Fruit fly (Drosophila melanogaster) whole organism, prepupa: ENCODE data around the gene CG13731.

Source experiments
- Blimp-1 ChIP-seq: fragments of 200-800 bp; sonication (Bioruptor generic); optimal IDR thresholded peaks from 3 replicates; lab custom pipeline; 2017; ENCODE audit warnings: missing biosample characterization, missing genetic modification characterization, mild to moderate bottlenecking, moderate library complexity, missing genetic modification reagents
- CG10631 ChIP-seq: fragments of 200-800 bp; sonication (Bioruptor generic); optimal IDR thresholded peaks from 2 replicates; lab custom pipeline; 2016; ENCODE audit warnings: missing biosample characterization, missing genetic modification characterization
- CG11762 ChIP-seq: fragments of 200-800 bp; sonication (Bioruptor generic); optimal IDR thresholded peaks from 3 replicates; lab custom pipeline; 2016; ENCODE audit warnings: missing biosample characterization, missing genetic modification characterization; ENCODE audit not compliant: insufficient read depth
- CG15336 ChIP-seq: fragments of 200-800 bp; sonication (Bioruptor generic); IDR thresholded peaks from 2 replicates; pipeline ENCODE4 v1.3.6; 2022; ENCODE audit warnings: missing biosample characterization, missing genetic modification characterization
- CG16779 ChIP-seq: fragments of 200-800 bp; sonication (Bioruptor generic); optimal IDR thresholded peaks from 3 replicates; lab custom pipeline; 2017; ENCODE audit warnings: missing biosample characterization, mild to moderate bottlenecking, missing genetic modification characterization
- CG3032 ChIP-seq: fragments of 200-800 bp; optimal IDR thresholded peaks from 2 replicates; lab custom pipeline; 2019; ENCODE audit warnings: missing biosample characterization, mild to moderate bottlenecking, missing genetic modification characterization, moderate library complexity
- CG31627 ChIP-seq: fragments of 200-800 bp; sonication (Bioruptor generic); optimal IDR thresholded peaks from 3 replicates; lab custom pipeline; 2016; ENCODE audit warnings: missing biosample characterization, missing genetic modification characterization
- CG34406 ChIP-seq: fragments of 200-800 bp; sonication (Bioruptor generic); optimal IDR thresholded peaks from 3 replicates; lab custom pipeline; 2016; ENCODE audit warnings: missing biosample characterization, missing genetic modification characterization
- CG3919 ChIP-seq: fragments of 200-800 bp; sonication (Bioruptor generic); optimal IDR thresholded peaks from 3 replicates; lab custom pipeline; 2016; ENCODE audit warnings: missing biosample characterization, missing genetic modification characterization
- CG4318 ChIP-seq: fragments of 200-800 bp; sonication (Bioruptor generic); optimal IDR thresholded peaks from 3 replicates; lab custom pipeline; 2017; ENCODE audit warnings: missing biosample characterization, mild to moderate bottlenecking, missing genetic modification characterization
- CG6163 ChIP-seq: fragments of 200-800 bp; sonication (Bioruptor generic); IDR thresholded peaks from 3 replicates; pipeline ENCODE4 v1.3.6; 2022; ENCODE audit warnings: missing biosample characterization, missing genetic modification characterization
- CG6276 ChIP-seq: fragments of 200-800 bp; sonication (Bioruptor generic); optimal IDR thresholded peaks from 2 replicates; lab custom pipeline; 2017; ENCODE audit warnings: missing biosample characterization, mild to moderate bottlenecking, missing genetic modification characterization
- CG6792 ChIP-seq: fragments of 200-800 bp; sonication (Bioruptor generic); optimal IDR thresholded peaks from 3 replicates; lab custom pipeline; 2016; ENCODE audit warnings: missing biosample characterization, missing genetic modification characterization
- CG6808 ChIP-seq: fragments of 200-800 bp; sonication (Bioruptor generic); optimal IDR thresholded peaks from 3 replicates; lab custom pipeline; 2017; ENCODE audit warnings: missing biosample characterization, missing genetic modification characterization, mild to moderate bottlenecking, moderate library complexity, missing genetic modification reagents
- CG6854 ChIP-seq: fragments of 200-800 bp; sonication (Bioruptor generic); optimal IDR thresholded peaks from 2 replicates; lab custom pipeline; 2017; ENCODE audit warnings: missing biosample characterization, mild to moderate bottlenecking, missing genetic modification characterization
- CG8119 ChIP-seq: fragments of 200-800 bp; sonication (Bioruptor generic); IDR thresholded peaks from 3 replicates; pipeline ENCODE4 v1.3.6; 2022; ENCODE audit warnings: missing biosample characterization, missing genetic modification characterization
- CG8319 ChIP-seq: fragments of 200-800 bp; sonication (Bioruptor generic); optimal IDR thresholded peaks from 3 replicates; lab custom pipeline; 2016; ENCODE audit warnings: missing biosample characterization, missing genetic modification characterization
- CG9139 ChIP-seq: fragments of 200-800 bp; sonication (Bioruptor generic); optimal IDR thresholded peaks from 3 replicates; lab custom pipeline; 2017; ENCODE audit warnings: missing biosample characterization, mild to moderate bottlenecking, missing genetic modification characterization
- Eip75B ChIP-seq: fragments of 200-800 bp; sonication (Bioruptor generic); optimal IDR thresholded peaks from 3 replicates; lab custom pipeline; 2016; ENCODE audit warnings: missing biosample characterization, missing genetic modification characterization
- Eip78C ChIP-seq: fragments of 200-800 bp; sonication (Bioruptor generic); peaks from one replicate; lab custom pipeline; 2016; ENCODE audit warnings: missing biosample characterization, missing genetic modification characterization
- Ets21C ChIP-seq: fragments of 200-800 bp; sonication (Bioruptor generic); optimal IDR thresholded peaks from 3 replicates; lab custom pipeline; 2016; ENCODE audit warnings: missing biosample characterization, missing genetic modification characterization
- Ets96B ChIP-seq: fragments of 200-800 bp; optimal IDR thresholded peaks from 2 replicates; lab custom pipeline; 2019; ENCODE audit warnings: missing biosample characterization, mild to moderate bottlenecking, missing genetic modification characterization, moderate library complexity
- Hr38 ChIP-seq: sonication (Bioruptor generic); optimal IDR thresholded peaks from 2 replicates; lab custom pipeline; 2016; ENCODE audit warnings: missing biosample characterization, missing genetic modification characterization
- Hr39 ChIP-seq: fragments of 200-800 bp; sonication (Bioruptor generic); optimal IDR thresholded peaks from 2 replicates; lab custom pipeline; 2016; ENCODE audit warnings: missing biosample characterization, missing genetic modification characterization
- Hr4 ChIP-seq: fragments of 200-800 bp; sonication (Bioruptor generic); optimal IDR thresholded peaks from 3 replicates; lab custom pipeline; 2016; ENCODE audit warnings: missing biosample characterization, missing genetic modification characterization
- Lpt ChIP-seq: fragments of 200-800 bp; sonication (Bioruptor generic); optimal IDR thresholded peaks from 3 replicates; lab custom pipeline; 2016; ENCODE audit warnings: missing biosample characterization, missing genetic modification characterization
- Met ChIP-seq: fragments of 200-800 bp; sonication (Bioruptor generic); optimal IDR thresholded peaks from 3 replicates; lab custom pipeline; 2016; ENCODE audit warnings: missing biosample characterization, missing genetic modification characterization
- OdsH ChIP-seq: fragments of 200-800 bp; sonication (Bioruptor generic); optimal IDR thresholded peaks from 3 replicates; lab custom pipeline; 2016; ENCODE audit warnings: missing biosample characterization, missing genetic modification characterization
- Smox ChIP-seq: fragments of 200-800 bp; sonication (Bioruptor generic); optimal IDR thresholded peaks from 3 replicates; lab custom pipeline; 2016; ENCODE audit warnings: missing biosample characterization, missing genetic modification characterization
- Sox102F ChIP-seq: fragments of 200-800 bp; sonication (Bioruptor generic); optimal IDR thresholded peaks from 2 replicates; lab custom pipeline; 2016; ENCODE audit warnings: missing biosample characterization, mild to moderate bottlenecking, missing genetic modification characterization
- Sox14 ChIP-seq: fragments of 200-800 bp; sonication (Bioruptor generic); optimal IDR thresholded peaks from 3 replicates; lab custom pipeline; 2016; ENCODE audit warnings: missing biosample characterization, missing genetic modification characterization
- Sox15 ChIP-seq: fragments of 200-800 bp; sonication (Bioruptor generic); optimal IDR thresholded peaks from 3 replicates; lab custom pipeline; 2016; ENCODE audit warnings: missing biosample characterization, missing genetic modification characterization
- achi ChIP-seq: fragments of 200-800 bp; sonication (Bioruptor generic); optimal IDR thresholded peaks from 3 replicates; lab custom pipeline; 2016; ENCODE audit warnings: missing biosample characterization, missing genetic modification characterization
- cyc ChIP-seq: fragments of 200-800 bp; sonication (Bioruptor generic); optimal IDR thresholded peaks from 3 replicates; lab custom pipeline; 2016; ENCODE audit warnings: missing biosample characterization, missing genetic modification characterization
- dsx ChIP-seq: fragments of 200-800 bp; optimal IDR thresholded peaks from 3 replicates; lab custom pipeline; 2019; ENCODE audit warnings: missing biosample characterization, mild to moderate bottlenecking, missing genetic modification characterization, moderate library complexity; ENCODE audit not compliant: poor library complexity, severe bottlenecking
- eg ChIP-seq: fragments of 200-800 bp; sonication (Bioruptor generic); IDR thresholded peaks from 3 replicates; pipeline ENCODE4 v1.3.6; 2022; ENCODE audit warnings: missing biosample characterization, missing genetic modification characterization
- esn ChIP-seq: fragments of 200-800 bp; sonication (Bioruptor generic); optimal IDR thresholded peaks from 2 replicates; lab custom pipeline; 2016; ENCODE audit warnings: missing biosample characterization, mild to moderate bottlenecking, missing genetic modification characterization, moderate library complexity
- fd59A ChIP-seq: fragments of 200-800 bp; sonication (Bioruptor generic); optimal IDR thresholded peaks from 2 replicates; lab custom pipeline; 2017; ENCODE audit warnings: missing biosample characterization, mild to moderate bottlenecking, missing genetic modification characterization, missing genetic modification reagents
- fd85E ChIP-seq: fragments of 200-800 bp; sonication (Bioruptor generic); optimal IDR thresholded peaks from 3 replicates; lab custom pipeline; 2016; ENCODE audit warnings: missing biosample characterization, missing genetic modification characterization
- fkh ChIP-seq: fragments of 200-800 bp; sonication (Bioruptor generic); optimal IDR thresholded peaks from 3 replicates; lab custom pipeline; 2017; ENCODE audit warnings: missing biosample characterization, mild to moderate bottlenecking, missing genetic modification characterization, moderate library complexity
- lz ChIP-seq: fragments of 200-800 bp; sonication (Bioruptor generic); optimal IDR thresholded peaks from 3 replicates; lab custom pipeline; 2016; ENCODE audit warnings: missing biosample characterization, missing genetic modification characterization
- net ChIP-seq: fragments of 200-800 bp; sonication (Bioruptor generic); optimal IDR thresholded peaks from 3 replicates; lab custom pipeline; 2016; ENCODE audit warnings: missing biosample characterization, missing genetic modification characterization
- pdm3 ChIP-seq: fragments of 200-800 bp; sonication (Bioruptor generic); optimal IDR thresholded peaks from 3 replicates; lab custom pipeline; 2016; ENCODE audit warnings: missing biosample characterization, missing genetic modification characterization
- spab ChIP-seq: fragments of 200-800 bp; sonication (Bioruptor generic); optimal IDR thresholded peaks from 2 replicates; lab custom pipeline; 2017; ENCODE audit warnings: missing biosample characterization, mild to moderate bottlenecking, missing genetic modification characterization, missing genetic modification reagents
- ss ChIP-seq, 2 experiments: fragments of 200-800 bp; sonication (Bioruptor generic); optimal IDR thresholded peaks; 2 replicates in 1 of 2; 3 replicates in 1 of 2; lab custom pipeline; 2017 to 2018; ENCODE audit warnings: mild to moderate bottlenecking in 2 of 2, missing biosample characterization in 2 of 2, missing genetic modification characterization in 2 of 2, moderate library complexity in 1 of 2
- svp ChIP-seq: fragments of 200-800 bp; sonication (Bioruptor generic); peaks from one replicate; lab custom pipeline; 2016; ENCODE audit warnings: missing biosample characterization, missing genetic modification characterization

Gene CG13731

dm6 chr3L:17433555-17433954 lies 44.8 kb upstream of the CG13731 start, which contains the start of the genes Coq4 and CG32176 (continued):
- peak; percentile 96 for TF ChIP-seq Lpt
- TF ChIP-seq Eip78C (GFP tag; lab: Kevin White, UChicago), result peak; percentile 99
- peak; percentile 96 for TF ChIP-seq CG3032 (tag; lab: Kevin White, UChicago)
- TF ChIP-seq Sox102F (GFP tag; lab: Kevin White, UChicago), result peak; percentile 98
- TF ChIP-seq CG6808 (GFP tag; lab: Kevin White, UChicago), result peak; percentile 86
- peak; percentile 98 for TF ChIP-seq Sox14 (GFP tag; lab: Kevin White, UChicago)
- peak; percentile 98 for TF ChIP-seq Smox
- peak; percentile 96 for TF ChIP-seq CG34406 (GFP tag; lab: Kevin White, UChicago)
- peak; percentile 97 for TF ChIP-seq CG11762 (GFP tag; lab: Kevin White, UChicago)
- peak; percentile 97 for TF ChIP-seq eg (GFP tag; lab: Robert Waterston, UW)
- TF ChIP-seq CG9139 (GFP tag; lab: Kevin White, UChicago), result peak; percentile 82
- TF ChIP-seq Sox15, result peak; percentile 97
- TF ChIP-seq net (GFP tag; lab: Kevin White, UChicago), result peak; percentile 98
- TF ChIP-seq CG16779 (tag; lab: Kevin White, UChicago), result peak; percentile 83
- TF ChIP-seq cyc (GFP tag; lab: Kevin White, UChicago), result peak; percentile 98
- TF ChIP-seq achi (GFP tag; lab: Kevin White, UChicago), result peak; percentile 96
- peak; percentile 89 for TF ChIP-seq CG6276 (GFP tag; lab: Kevin White, UChicago)
- TF ChIP-seq Ets96B (tag; lab: Kevin White, UChicago), result peak; percentile 95
- TF ChIP-seq fkh (GFP tag; lab: Kevin White, UChicago), result peak; percentile 79
- peak; percentile 98 for TF ChIP-seq CG10631 (GFP tag; lab: Kevin White, UChicago)
- TF ChIP-seq fd85E (GFP tag; lab: Kevin White, UChicago), result peak; percentile 94

dm6 chr3L:17432947-17433346 lies 44.2 kb upstream of the CG13731 start, which contains the start of gene frc:
Gene frc (minus strand): TSS chr3L:17433190.
- TF ChIP-seq ss (GFP tag; optimal IDR thresholded peaks at IDR 0.05; lab: Kevin White, UChicago) (peak in 1 of 2 experiments; percentile 21), Hr4 (no peak), eg (GFP tag; lab: Robert Waterston, UW) (0 out of 3 replicates have a peak, but pooled peaks have one; percentile 13), CG6792 (GFP tag; lab: Kevin White, UChicago) (no peak), CG15336 (0 out of 2 replicates have a peak, but pooled peaks have one; percentile 24), CG8119 (GFP tag; lab: Robert Waterston, UW) (0 out of 3 replicates have a peak, but pooled peaks have one; percentile 16), dsx (peak; percentile 16), CG31627 (no peak)
- TF ChIP-seq, all 60 proteins: peak for 5

dm6 chr3L:17430957-17431585 lies 42.3 kb upstream of the CG13731 start:
- no peak for TF ChIP-seq Ets21C
- TF ChIP-seq fd59A (GFP tag; lab: Kevin White, UChicago), result no peak
- TF ChIP-seq Eip75B (GFP tag; lab: Kevin White, UChicago), result no peak
- peak; percentile 31 for TF ChIP-seq OdsH (GFP tag; lab: Kevin White, UChicago)
- no peak for TF ChIP-seq CG16779 (tag; lab: Kevin White, UChicago)
- TF ChIP-seq pdm3 (GFP tag; lab: Kevin White, UChicago), result peak; percentile 14
- no peak for TF ChIP-seq CG6276 (GFP tag; lab: Kevin White, UChicago)
- no peak for TF ChIP-seq spab (GFP tag; lab: Kevin White, UChicago)
- TF ChIP-seq Sox102F (GFP tag; lab: Kevin White, UChicago), result no peak
- TF ChIP-seq CG6792 (GFP tag; lab: Kevin White, UChicago), result no peak
- TF ChIP-seq Hr39 (GFP tag; lab: Kevin White, UChicago), result peak; percentile 12
- peak; percentile 11 for TF ChIP-seq lz (GFP tag; lab: Kevin White, UChicago)
- no peak for TF ChIP-seq CG6854 (GFP tag; lab: Kevin White, UChicago)
- TF ChIP-seq svp (GFP tag; lab: Kevin White, UChicago), result no peak
- peak; percentile 85 for TF ChIP-seq Eip78C (GFP tag; lab: Kevin White, UChicago)
- TF ChIP-seq Met (GFP tag; lab: Kevin White, UChicago), result peak; percentile 29
- peak; percentile 1 for TF ChIP-seq Smox
- no peak for TF ChIP-seq CG4318 (GFP tag; lab: Kevin White, UChicago)
- TF ChIP-seq CG6163, result 0 out of 3 replicates have a peak, but pooled peaks have one; percentile 6
- no peak for TF ChIP-seq Blimp-1
- no peak for TF ChIP-seq CG6808 (GFP tag; lab: Kevin White, UChicago)
- no peak for TF ChIP-seq Hr38 (GFP tag; lab: Kevin White, UChicago)
- TF ChIP-seq CG9139 (GFP tag; lab: Kevin White, UChicago), result no peak
- TF ChIP-seq CG8319 (GFP tag; lab: Kevin White, UChicago), result no peak
- peak; percentile 26 for TF ChIP-seq CG10631 (GFP tag; lab: Kevin White, UChicago)
- TF ChIP-seq esn (GFP tag; lab: Kevin White, UChicago), result peak; percentile 31
- TF ChIP-seq CG3919, result peak; percentile 19
